Comparison of ENCODE assay signal across 4 fruit fly cellular contexts in genomic region chr3L:639460-640103, dm6.
A peak's percentile ranks its signal among the peaks of the same experiment; 100 is the strongest.
TF ChIP-seq lines count a peak whose summit lies in the region.

No protein-coding gene starts in this region.

- no peak for TF ChIP-seq CTCF in whole organism, embryonic (GFP tag; optimal IDR thresholded peaks at IDR 0.05; lab: Kevin White, UChicago)

TF ChIP-seq in whole organism, adult, 20 proteins besides CTCF, POLR2A, EP300 and RAD21:
- TF ChIP-seq CG1620 (GFP tag; optimal IDR thresholded peaks at IDR 0.05; lab: Kevin White, UChicago) (no peak), kay (GFP tag; lab: Kevin White, UChicago; ENCODE audit: borderline replicate concordance) (no peak), Crg-1 (GFP tag; optimal IDR thresholded peaks at IDR 0.05; lab: Kevin White, UChicago) (no peak), pad (GFP tag; optimal IDR thresholded peaks at IDR 0.05; lab: Kevin White, UChicago) (peak; percentile 39)

TF ChIP-seq in whole organism, embryonic, 481 proteins besides CTCF, POLR2A, EP300 and RAD21 (continues in another document):
- TF ChIP-seq NC2β (GFP tag; optimal IDR thresholded peaks at IDR 0.05; lab: Kevin White, UChicago) (no peak), ci (GFP tag; IDR thresholded peaks at IDR 0.05; lab: Robert Waterston, UW) (peak; percentile 48; the same call in 1 of the 3 replicates), CG30431 (GFP tag; optimal IDR thresholded peaks at IDR 0.05; lab: Kevin White, UChicago) (no peak), HLHmδ (GFP tag; optimal IDR thresholded peaks at IDR 0.05; lab: Kevin White, UChicago) (no peak), gem (tag; optimal IDR thresholded peaks at IDR 0.05; lab: Kevin White, UChicago) (no peak), bigmax (GFP tag; optimal IDR thresholded peaks at IDR 0.05; lab: Kevin White, UChicago) (no peak), hkb (optimal IDR thresholded peaks at IDR 0.05; lab: Kevin White, UChicago) (no peak), hkb (GFP tag; IDR thresholded peaks at IDR 0.05; lab: Robert Waterston, UW) (peak; percentile 36; the same call in 1 of the 2 replicates), Ets97D (GFP tag; optimal IDR thresholded peaks at IDR 0.05; lab: Kevin White, UChicago) (no peak), NFAT (GFP tag; IDR thresholded peaks at IDR 0.05; lab: Robert Waterston, UW) (no peak), CG12155 (GFP tag; optimal IDR thresholded peaks at IDR 0.05; lab: Kevin White, UChicago) (no peak), CG31388 (GFP tag; optimal IDR thresholded peaks at IDR 0.05; lab: Kevin White, UChicago) (no peak), Nf-YC (tag; optimal IDR thresholded peaks at IDR 0.05; lab: Kevin White, UChicago) (peak; percentile 70), CG8478 (optimal IDR thresholded peaks at IDR 0.05; lab: Kevin White, UChicago) (no peak), CG3726 (GFP tag; IDR thresholded peaks at IDR 0.05; lab: Robert Waterston, UW) (no peak), CG11696 (GFP tag; IDR thresholded peaks at IDR 0.05; lab: Robert Waterston, UW) (no peak), Gsc (GFP tag; IDR thresholded peaks at IDR 0.05; lab: Robert Waterston, UW) (no peak), sens (GFP tag; lab: Kevin White, UChicago) (peak; percentile 75), Stat92E (GFP tag; optimal IDR thresholded peaks at IDR 0.05; lab: Kevin White, UChicago) (no peak), eyg (GFP tag; optimal IDR thresholded peaks at IDR 0.05; lab: Kevin White, UChicago) (peak; percentile 21), eve (GFP tag; optimal IDR thresholded peaks at IDR 0.05; lab: Kevin White, UChicago) (peak in 1 of 2 experiments; percentile 59), zfh1 (GFP tag; IDR thresholded peaks at IDR 0.05; lab: Robert Waterston, UW) (0 out of 3 replicates have a peak, but pooled peaks have one; percentile 16), ken (GFP tag; IDR thresholded peaks at IDR 0.05; lab: Robert Waterston, UW) (no peak), Optix (GFP tag; IDR thresholded peaks at IDR 0.05; lab: Robert Waterston, UW) (no peak), pan (optimal IDR thresholded peaks at IDR 0.05; lab: Kevin White, UChicago) (no peak), pan (GFP tag; optimal IDR thresholded peaks at IDR 0.05 in 1 of 2, IDR thresholded peaks at IDR 0.05 in 1 of 2) (peak in 1 of 2 experiments; percentile 15), gfzf (GFP tag; optimal IDR thresholded peaks at IDR 0.05; lab: Kevin White, UChicago) (no peak), lov (optimal IDR thresholded peaks at IDR 0.05; lab: Kevin White, UChicago) (no peak), lov (GFP tag; IDR thresholded peaks at IDR 0.05; lab: Robert Waterston, UW) (0 out of 3 replicates have a peak, but pooled peaks have one; percentile 30)

TF ChIP-seq in whole organism, prepupa, 60 proteins besides CTCF, POLR2A, EP300 and RAD21:
- TF ChIP-seq CG11902 (GFP tag; optimal IDR thresholded peaks at IDR 0.05; lab: Kevin White, UChicago): no peak
- peak; percentile 18 for TF ChIP-seq CG6276 (GFP tag; optimal IDR thresholded peaks at IDR 0.05; lab: Kevin White, UChicago)
- no peak for TF ChIP-seq fkh (GFP tag; optimal IDR thresholded peaks at IDR 0.05; lab: Kevin White, UChicago)
- TF ChIP-seq lz (GFP tag; optimal IDR thresholded peaks at IDR 0.05; lab: Kevin White, UChicago): no peak
- TF ChIP-seq svp (GFP tag; lab: Kevin White, UChicago): peak; percentile 39
- no peak for TF ChIP-seq acj6 (GFP tag; optimal IDR thresholded peaks at IDR 0.05; lab: Kevin White, UChicago)
- TF ChIP-seq Eip78C (GFP tag; lab: Kevin White, UChicago): peak; percentile 41
- no peak for TF ChIP-seq Hr4 (GFP tag; optimal IDR thresholded peaks at IDR 0.05; lab: Kevin White, UChicago)
- TF ChIP-seq CG6163 (GFP tag; IDR thresholded peaks at IDR 0.05; lab: Robert Waterston, UW): no peak

TF ChIP-seq in whole organism, wandering third instar larva, 38 proteins besides CTCF, POLR2A, EP300 and RAD21:
- peak; percentile 58 for TF ChIP-seq Dfd (GFP tag; optimal IDR thresholded peaks at IDR 0.05; lab: Kevin White, UChicago)
- TF ChIP-seq Dif (GFP tag; optimal IDR thresholded peaks at IDR 0.05; lab: Kevin White, UChicago; ENCODE audit: partially characterized antibody): peak; percentile 31
- TF ChIP-seq dmrt93B (GFP tag; optimal IDR thresholded peaks at IDR 0.05; lab: Kevin White, UChicago): no peak
